Fruit fly (Drosophila melanogaster) whole organism, prepupa: ENCODE data around the gene hkb.

ENCODE experiments used
- Blimp-1 ChIP-seq: fragments of 200-800 bp; sonication (Bioruptor generic); optimal IDR thresholded peaks from 3 replicates; lab custom pipeline; 2017; ENCODE audit warnings: missing biosample characterization, missing genetic modification characterization, mild to moderate bottlenecking, moderate library complexity, missing genetic modification reagents
- CG10631 ChIP-seq: fragments of 200-800 bp; sonication (Bioruptor generic); optimal IDR thresholded peaks from 2 replicates; lab custom pipeline; 2016; ENCODE audit warnings: missing biosample characterization, missing genetic modification characterization
- CG11762 ChIP-seq: fragments of 200-800 bp; sonication (Bioruptor generic); optimal IDR thresholded peaks from 3 replicates; lab custom pipeline; 2016; ENCODE audit warnings: missing biosample characterization, missing genetic modification characterization; ENCODE audit not compliant: insufficient read depth
- CG11902 ChIP-seq: fragments of 200-800 bp; sonication (Bioruptor generic); optimal IDR thresholded peaks from 3 replicates; lab custom pipeline; 2016; ENCODE audit warnings: missing biosample characterization, missing genetic modification characterization
- CG15336 ChIP-seq: fragments of 200-800 bp; sonication (Bioruptor generic); IDR thresholded peaks from 2 replicates; pipeline ENCODE4 v1.3.6; 2022; ENCODE audit warnings: missing biosample characterization, missing genetic modification characterization
- CG1621 ChIP-seq: fragments of 200-800 bp; sonication (Bioruptor generic); optimal IDR thresholded peaks from 3 replicates; lab custom pipeline; 2018; ENCODE audit warnings: missing biosample characterization, mild to moderate bottlenecking, missing genetic modification characterization
- CG3032 ChIP-seq: fragments of 200-800 bp; optimal IDR thresholded peaks from 2 replicates; lab custom pipeline; 2019; ENCODE audit warnings: missing biosample characterization, mild to moderate bottlenecking, missing genetic modification characterization, moderate library complexity
- CG31627 ChIP-seq: fragments of 200-800 bp; sonication (Bioruptor generic); optimal IDR thresholded peaks from 3 replicates; lab custom pipeline; 2016; ENCODE audit warnings: missing biosample characterization, missing genetic modification characterization
- CG34406 ChIP-seq: fragments of 200-800 bp; sonication (Bioruptor generic); optimal IDR thresholded peaks from 3 replicates; lab custom pipeline; 2016; ENCODE audit warnings: missing biosample characterization, missing genetic modification characterization
- CG3919 ChIP-seq: fragments of 200-800 bp; sonication (Bioruptor generic); optimal IDR thresholded peaks from 3 replicates; lab custom pipeline; 2016; ENCODE audit warnings: missing biosample characterization, missing genetic modification characterization
- CG4318 ChIP-seq: fragments of 200-800 bp; sonication (Bioruptor generic); optimal IDR thresholded peaks from 3 replicates; lab custom pipeline; 2017; ENCODE audit warnings: missing biosample characterization, mild to moderate bottlenecking, missing genetic modification characterization
- CG6163 ChIP-seq: fragments of 200-800 bp; sonication (Bioruptor generic); IDR thresholded peaks from 3 replicates; pipeline ENCODE4 v1.3.6; 2022; ENCODE audit warnings: missing biosample characterization, missing genetic modification characterization
- CG8119 ChIP-seq: fragments of 200-800 bp; sonication (Bioruptor generic); IDR thresholded peaks from 3 replicates; pipeline ENCODE4 v1.3.6; 2022; ENCODE audit warnings: missing biosample characterization, missing genetic modification characterization
- CG8319 ChIP-seq: fragments of 200-800 bp; sonication (Bioruptor generic); optimal IDR thresholded peaks from 3 replicates; lab custom pipeline; 2016; ENCODE audit warnings: missing biosample characterization, missing genetic modification characterization
- CG8632 ChIP-seq: fragments of 200-800 bp; sonication (Bioruptor generic); optimal IDR thresholded peaks from 3 replicates; lab custom pipeline; 2016; ENCODE audit warnings: missing biosample characterization, missing genetic modification characterization
- Eip78C ChIP-seq: fragments of 200-800 bp; sonication (Bioruptor generic); peaks from one replicate; lab custom pipeline; 2016; ENCODE audit warnings: missing biosample characterization, missing genetic modification characterization
- Eip93F ChIP-seq: fragments of 200-800 bp; sonication (Bioruptor generic); optimal IDR thresholded peaks from 2 replicates; lab custom pipeline; 2016; ENCODE audit warnings: missing biosample characterization, mild to moderate bottlenecking, missing genetic modification characterization
- Ets21C ChIP-seq: fragments of 200-800 bp; sonication (Bioruptor generic); optimal IDR thresholded peaks from 3 replicates; lab custom pipeline; 2016; ENCODE audit warnings: missing biosample characterization, missing genetic modification characterization
- Ets96B ChIP-seq: fragments of 200-800 bp; optimal IDR thresholded peaks from 2 replicates; lab custom pipeline; 2019; ENCODE audit warnings: missing biosample characterization, mild to moderate bottlenecking, missing genetic modification characterization, moderate library complexity
- Hr39 ChIP-seq: fragments of 200-800 bp; sonication (Bioruptor generic); optimal IDR thresholded peaks from 2 replicates; lab custom pipeline; 2016; ENCODE audit warnings: missing biosample characterization, missing genetic modification characterization
- Met ChIP-seq: fragments of 200-800 bp; sonication (Bioruptor generic); optimal IDR thresholded peaks from 3 replicates; lab custom pipeline; 2016; ENCODE audit warnings: missing biosample characterization, missing genetic modification characterization
- Sox14 ChIP-seq: fragments of 200-800 bp; sonication (Bioruptor generic); optimal IDR thresholded peaks from 3 replicates; lab custom pipeline; 2016; ENCODE audit warnings: missing biosample characterization, missing genetic modification characterization
- Sox15 ChIP-seq: fragments of 200-800 bp; sonication (Bioruptor generic); optimal IDR thresholded peaks from 3 replicates; lab custom pipeline; 2016; ENCODE audit warnings: missing biosample characterization, missing genetic modification characterization
- achi ChIP-seq: fragments of 200-800 bp; sonication (Bioruptor generic); optimal IDR thresholded peaks from 3 replicates; lab custom pipeline; 2016; ENCODE audit warnings: missing biosample characterization, missing genetic modification characterization
- acj6 ChIP-seq: fragments of 200-800 bp; sonication (Bioruptor generic); optimal IDR thresholded peaks from 3 replicates; lab custom pipeline; 2016; ENCODE audit warnings: missing biosample characterization, missing genetic modification characterization
- cyc ChIP-seq: fragments of 200-800 bp; sonication (Bioruptor generic); optimal IDR thresholded peaks from 3 replicates; lab custom pipeline; 2016; ENCODE audit warnings: missing biosample characterization, missing genetic modification characterization
- dac ChIP-seq: fragments of 200-800 bp; sonication (Bioruptor generic); optimal IDR thresholded peaks from 2 replicates; lab custom pipeline; 2017; ENCODE audit warnings: missing biosample characterization, mild to moderate bottlenecking, missing genetic modification characterization
- dsx ChIP-seq: fragments of 200-800 bp; optimal IDR thresholded peaks from 3 replicates; lab custom pipeline; 2019; ENCODE audit warnings: missing biosample characterization, mild to moderate bottlenecking, missing genetic modification characterization, moderate library complexity; ENCODE audit not compliant: poor library complexity, severe bottlenecking
- eg ChIP-seq: fragments of 200-800 bp; sonication (Bioruptor generic); IDR thresholded peaks from 3 replicates; pipeline ENCODE4 v1.3.6; 2022; ENCODE audit warnings: missing biosample characterization, missing genetic modification characterization
- esn ChIP-seq: fragments of 200-800 bp; sonication (Bioruptor generic); optimal IDR thresholded peaks from 2 replicates; lab custom pipeline; 2016; ENCODE audit warnings: missing biosample characterization, mild to moderate bottlenecking, missing genetic modification characterization, moderate library complexity
- fd59A ChIP-seq: fragments of 200-800 bp; sonication (Bioruptor generic); optimal IDR thresholded peaks from 2 replicates; lab custom pipeline; 2017; ENCODE audit warnings: missing biosample characterization, mild to moderate bottlenecking, missing genetic modification characterization, missing genetic modification reagents
- fd85E ChIP-seq: fragments of 200-800 bp; sonication (Bioruptor generic); optimal IDR thresholded peaks from 3 replicates; lab custom pipeline; 2016; ENCODE audit warnings: missing biosample characterization, missing genetic modification characterization
- fkh ChIP-seq: fragments of 200-800 bp; sonication (Bioruptor generic); optimal IDR thresholded peaks from 3 replicates; lab custom pipeline; 2017; ENCODE audit warnings: missing biosample characterization, mild to moderate bottlenecking, missing genetic modification characterization, moderate library complexity
- lz ChIP-seq: fragments of 200-800 bp; sonication (Bioruptor generic); optimal IDR thresholded peaks from 3 replicates; lab custom pipeline; 2016; ENCODE audit warnings: missing biosample characterization, missing genetic modification characterization
- salr ChIP-seq, 2 experiments: fragments of 200-800 bp; sonication (Bioruptor generic); optimal IDR thresholded peaks; 3 replicates each; lab custom pipeline; 2016 to 2018; ENCODE audit warnings: missing biosample characterization in 2 of 2, missing genetic modification characterization in 2 of 2, mild to moderate bottlenecking in 1 of 2
- ss ChIP-seq, 2 experiments: fragments of 200-800 bp; sonication (Bioruptor generic); optimal IDR thresholded peaks; 2 replicates in 1 of 2; 3 replicates in 1 of 2; lab custom pipeline; 2017 to 2018; ENCODE audit warnings: mild to moderate bottlenecking in 2 of 2, missing biosample characterization in 2 of 2, missing genetic modification characterization in 2 of 2, moderate library complexity in 1 of 2
- svp ChIP-seq: fragments of 200-800 bp; sonication (Bioruptor generic); peaks from one replicate; lab custom pipeline; 2016; ENCODE audit warnings: missing biosample characterization, missing genetic modification characterization
- topi ChIP-seq: fragments of 200-800 bp; sonication (Bioruptor generic); optimal IDR thresholded peaks from 3 replicates; lab custom pipeline; 2016; ENCODE audit warnings: missing biosample characterization, missing genetic modification characterization
- vri ChIP-seq: fragments of 200-800 bp; sonication (Bioruptor generic); optimal IDR thresholded peaks from 3 replicates; lab custom pipeline; 2016; ENCODE audit warnings: missing biosample characterization, mild to moderate bottlenecking, missing genetic modification characterization

The hkb gene

dm6 chr3R:4319507-4320138 is 26.8 kb downstream of the hkb start, which contains the start of gene CG9795 (continued):
- TF ChIP-seq CG8119 (GFP tag; lab: Robert Waterston, UW) = 0 out of 3 replicates have a peak, but pooled peaks have one; percentile 15
- peak; percentile 6 for TF ChIP-seq Ets21C
- peak; percentile 18 for TF ChIP-seq CG3032
- no peak for TF ChIP-seq dsx (GFP tag; lab: Kevin White, UChicago)
- TF ChIP-seq lz (GFP tag; lab: Kevin White, UChicago) = peak; percentile 46
- TF ChIP-seq CG11902 = no peak
- peak; percentile 26 for TF ChIP-seq CG34406 (GFP tag; lab: Kevin White, UChicago)
- 0 out of 3 replicates have a peak, but pooled peaks have one; percentile 37 for TF ChIP-seq eg

- TF ChIP-seq dac (no peak), CG1621 (tag; lab: Kevin White, UChicago) (no peak), CG8319 (GFP tag; lab: Kevin White, UChicago) (no peak), CG8119 (GFP tag; lab: Robert Waterston, UW) (no peak), salr (GFP tag; optimal IDR thresholded peaks at IDR 0.05; lab: Kevin White, UChicago) (no peak), cyc (GFP tag; lab: Kevin White, UChicago) (no peak), fd85E (no peak), CG31627 (no peak), Eip93F (GFP tag; lab: Kevin White, UChicago) (no peak), svp (no peak), Blimp-1 (no peak), CG3032 (no peak)
Measured at dm6 chr3R:4318999-4319398, 27.4 kb downstream of the hkb start, which contains the start of gene Syt14. Gene Syt14, minus strand, starts transcription at chr3R:4319069.

dm6 chr3R:4318589-4318988 is 27.9 kb downstream of the hkb start:
- TF ChIP-seq CG10631 (GFP tag; lab: Kevin White, UChicago) = no peak
- TF ChIP-seq Ets96B (tag; lab: Kevin White, UChicago) = no peak
- TF ChIP-seq CG15336 = no peak
- no peak for TF ChIP-seq dac
- TF ChIP-seq fd59A (GFP tag; lab: Kevin White, UChicago) = no peak
- TF ChIP-seq CG3032 = no peak
- no peak for TF ChIP-seq dsx (GFP tag; lab: Kevin White, UChicago)
- TF ChIP-seq CG3919 (GFP tag; lab: Kevin White, UChicago) = no peak
- no peak for TF ChIP-seq topi
- no peak for TF ChIP-seq ss (GFP tag; optimal IDR thresholded peaks at IDR 0.05; lab: Kevin White, UChicago)
- no peak for TF ChIP-seq Sox15 (GFP tag; lab: Kevin White, UChicago)
- TF ChIP-seq CG11762 (GFP tag; lab: Kevin White, UChicago) = no peak
- TF ChIP-seq CG4318 = no peak
- TF ChIP-seq achi = no peak

dm6 chr3R:4311067-4311723 is 35.3 kb downstream of the hkb start, which contains the start of gene Suv3:
Gene Suv3, plus strand, starts transcription at chr3R:4311555.
- TF ChIP-seq Sox14 (GFP tag; lab: Kevin White, UChicago) (no peak), vri (peak; percentile 83), acj6 (peak; percentile 19), achi (peak; percentile 46), fkh (GFP tag; lab: Kevin White, UChicago) (peak; percentile 21), Met (GFP tag; lab: Kevin White, UChicago) (no peak), CG8632 (peak; percentile 17), CG1621 (tag; lab: Kevin White, UChicago) (no peak), CG8119 (GFP tag; lab: Robert Waterston, UW) (peak; percentile 50; the same call in 1 of the 3 replicates), CG31627 (peak; percentile 5), CG15336 (0 out of 2 replicates have a peak, but pooled peaks have one; percentile 17), lz (GFP tag; lab: Kevin White, UChicago) (peak; percentile 11), CG34406 (GFP tag; lab: Kevin White, UChicago) (peak; percentile 45), CG6163 (GFP tag; lab: Robert Waterston, UW) (no peak), Eip78C (GFP tag; lab: Kevin White, UChicago) (peak; percentile 74), Ets96B (tag; lab: Kevin White, UChicago) (peak; percentile 28), Hr39 (GFP tag; lab: Kevin White, UChicago) (peak; percentile 5), esn (GFP tag; lab: Kevin White, UChicago) (peak; percentile 40), CG3032 (peak; percentile 61)
